Fruit fly (Drosophila melanogaster) whole organism, embryonic: ENCODE measurements around the gene CG17819.
A peak's percentile ranks its signal among the peaks of the same experiment; 100 is the strongest.

Experiments used
- Adf1 ChIP-seq: fragments of 200-800 bp; sonication (Bioruptor generic); IDR thresholded peaks from 2 replicates; pipeline ENCODE4 v1.3.6; 2022; ENCODE audit warnings: missing biosample characterization, missing genetic modification characterization
- B-H1 ChIP-seq: fragments of 200-800 bp; sonication (Bioruptor generic); IDR thresholded peaks from 3 replicates; pipeline ENCODE4 v1.3.6; 2022; ENCODE audit warnings: missing biosample characterization, missing genetic modification characterization
- Blimp-1 ChIP-seq: fragments of 200-800 bp; sonication (Bioruptor generic); optimal IDR thresholded peaks from 3 replicates; lab custom pipeline; 2018; ENCODE audit warnings: missing biosample characterization, missing genetic modification characterization, mild to moderate bottlenecking, moderate library complexity, missing genetic modification reagents
- BtbVII ChIP-seq: fragments of 200-800 bp; sonication (Bioruptor generic); optimal IDR thresholded peaks from 3 replicates; lab custom pipeline; 2017; ENCODE audit warnings: missing biosample characterization, mild to moderate bottlenecking, missing genetic modification characterization
- CG10267 ChIP-seq: fragments of 200-800 bp; sonication (Bioruptor generic); optimal IDR thresholded peaks from 2 replicates; lab custom pipeline; 2018; ENCODE audit warnings: missing biosample characterization, mild to moderate bottlenecking, missing genetic modification characterization, moderate library complexity
- CG10979 ChIP-seq: fragments of 200-800 bp; sonication (Bioruptor generic); optimal IDR thresholded peaks from 2 replicates; lab custom pipeline; 2018; ENCODE audit warnings: missing biosample characterization, mild to moderate bottlenecking, missing genetic modification characterization, moderate library complexity
- CG11504 ChIP-seq: fragments of 200-800 bp; sonication (Bioruptor generic); optimal IDR thresholded peaks from 3 replicates; lab custom pipeline; 2019; ENCODE audit warnings: missing biosample characterization, mild to moderate bottlenecking, missing genetic modification characterization, moderate library complexity
- CG12391 ChIP-seq: fragments of 200-800 bp; sonication (Bioruptor generic); optimal IDR thresholded peaks from 3 replicates; lab custom pipeline; 2018; ENCODE audit warnings: missing biosample characterization, mild to moderate bottlenecking, missing genetic modification characterization, moderate library complexity
- CG13296 ChIP-seq: fragments of 200-800 bp; sonication (Bioruptor generic); optimal IDR thresholded peaks from 3 replicates; lab custom pipeline; 2018; ENCODE audit warnings: missing biosample characterization, mild to moderate bottlenecking, missing genetic modification characterization
- CG15479 ChIP-seq: fragments of 200-800 bp; sonication (Bioruptor generic); optimal IDR thresholded peaks from 3 replicates; lab custom pipeline; 2019; ENCODE audit warnings: missing biosample characterization, mild to moderate bottlenecking, missing genetic modification characterization, moderate library complexity
- CG1602 ChIP-seq: fragments of 200-800 bp; sonication (Bioruptor generic); optimal IDR thresholded peaks from 3 replicates; lab custom pipeline; 2016; ENCODE audit warnings: missing biosample characterization, missing genetic modification characterization
- CG1647 ChIP-seq: fragments of 200-800 bp; sonication (Bioruptor generic); optimal IDR thresholded peaks from 3 replicates; lab custom pipeline; 2016; ENCODE audit warnings: missing biosample characterization, missing genetic modification characterization
- CG17361 ChIP-seq: fragments of 200-800 bp; sonication (Bioruptor generic); IDR thresholded peaks from 3 replicates; pipeline ENCODE4 v1.3.6; 2022; ENCODE audit warnings: missing biosample characterization, missing genetic modification characterization
- CG17385 ChIP-seq: fragments of 200-800 bp; sonication (Bioruptor generic); optimal IDR thresholded peaks from 3 replicates; lab custom pipeline; 2018; ENCODE audit warnings: missing biosample characterization, mild to moderate bottlenecking, missing genetic modification characterization
- CG17612 ChIP-seq: fragments of 200-800 bp; sonication (Bioruptor generic); IDR thresholded peaks from 2 replicates; pipeline ENCODE4 v1.3.6; 2022; ENCODE audit warnings: missing biosample characterization, missing genetic modification characterization
- CG18476 ChIP-seq: fragments of 200-800 bp; sonication (Bioruptor generic); optimal IDR thresholded peaks from 2 replicates; lab custom pipeline; 2016; ENCODE audit warnings: missing biosample characterization, mild to moderate bottlenecking, missing genetic modification characterization
- CG2712 ChIP-seq: fragments of 200-800 bp; optimal IDR thresholded peaks from 3 replicates; lab custom pipeline; 2019; ENCODE audit warnings: missing biosample characterization, mild to moderate bottlenecking, missing genetic modification characterization, moderate library complexity
- CG3281 ChIP-seq: fragments of 200-800 bp; sonication (Bioruptor generic); optimal IDR thresholded peaks from 3 replicates; lab custom pipeline; 2017; ENCODE audit warnings: missing biosample characterization, mild to moderate bottlenecking, missing genetic modification characterization
- CG33213 ChIP-seq: fragments of 200-800 bp; sonication (Bioruptor generic); optimal IDR thresholded peaks from 3 replicates; lab custom pipeline; 2016; ENCODE audit warnings: missing biosample characterization, missing genetic modification characterization
- CG34376 ChIP-seq: fragments of 200-800 bp; sonication (Bioruptor generic); optimal IDR thresholded peaks from 2 replicates; lab custom pipeline; 2018; ENCODE audit warnings: missing biosample characterization, mild to moderate bottlenecking, missing genetic modification characterization
- CG4730 ChIP-seq: fragments of 200-800 bp; sonication (Bioruptor generic); IDR thresholded peaks from 2 replicates; pipeline ENCODE4 v1.3.6; 2022; ENCODE audit warnings: missing biosample characterization, missing genetic modification characterization
- CG4820 ChIP-seq: fragments of 200-800 bp; sonication (Bioruptor generic); optimal IDR thresholded peaks from 3 replicates; lab custom pipeline; 2016; ENCODE audit warnings: missing biosample characterization, missing genetic modification characterization
- CG6689 ChIP-seq: fragments of 200-800 bp; sonication (Bioruptor generic); IDR thresholded peaks from 2 replicates; pipeline ENCODE4 v1.3.6; 2022; ENCODE audit warnings: missing biosample characterization, missing genetic modification characterization
- CG6791 ChIP-seq: fragments of 200-800 bp; sonication (Bioruptor generic); IDR thresholded peaks from 3 replicates; pipeline ENCODE4 v1.3.6; 2022; ENCODE audit warnings: missing biosample characterization, missing genetic modification characterization; ENCODE audit not compliant: partially characterized antibody
- CG9727 ChIP-seq: fragments of 200-800 bp; sonication (Bioruptor generic); optimal IDR thresholded peaks from 3 replicates; lab custom pipeline; 2017; ENCODE audit warnings: missing biosample characterization, mild to moderate bottlenecking, missing genetic modification characterization
- Dp ChIP-seq: fragments of 200-800 bp; sonication (Bioruptor generic); optimal IDR thresholded peaks from 2 replicates; lab custom pipeline; 2018; ENCODE audit warnings: missing biosample characterization, mild to moderate bottlenecking, missing genetic modification characterization, moderate library complexity
- Fer3 ChIP-seq: fragments of 200-800 bp; sonication (Bioruptor generic); optimal IDR thresholded peaks from 2 replicates; lab custom pipeline; 2018; ENCODE audit warnings: missing biosample characterization, mild to moderate bottlenecking, missing genetic modification characterization, moderate library complexity
- H15 ChIP-seq: fragments of 200-800 bp; sonication (Bioruptor generic); IDR thresholded peaks from 3 replicates; pipeline ENCODE4 v1.3.6; 2022; ENCODE audit warnings: missing biosample characterization, missing genetic modification characterization
- HLH3B ChIP-seq: fragments of 200-800 bp; sonication (Bioruptor generic); IDR thresholded peaks from 2 replicates; pipeline ENCODE4 v1.3.6; 2022; ENCODE audit warnings: missing biosample characterization, missing genetic modification characterization
- Mes4 ChIP-seq: fragments of 200-800 bp; sonication (Bioruptor generic); optimal IDR thresholded peaks from 2 replicates; lab custom pipeline; 2016; ENCODE audit warnings: missing biosample characterization, missing genetic modification characterization
- PHDP ChIP-seq: fragments of 200-800 bp; sonication (Bioruptor generic); optimal IDR thresholded peaks from 3 replicates; lab custom pipeline; 2018; ENCODE audit warnings: missing biosample characterization, mild to moderate bottlenecking, missing genetic modification characterization, moderate library complexity
- Ptx1 ChIP-seq: fragments of 200-800 bp; sonication (Bioruptor generic); IDR thresholded peaks from 2 replicates; pipeline ENCODE4 v1.3.6; 2022; ENCODE audit warnings: missing biosample characterization, missing genetic modification characterization
- bowl ChIP-seq: fragments of 200-800 bp; sonication (Bioruptor generic); IDR thresholded peaks from 2 replicates; pipeline ENCODE4 v1.3.6; 2022; ENCODE audit warnings: missing biosample characterization, missing genetic modification characterization
- chinmo ChIP-seq: fragments of 200-800 bp; sonication (Bioruptor generic); IDR thresholded peaks from 4 replicates; pipeline ENCODE4 v1.3.6; 2022; ENCODE audit warnings: missing biosample characterization, missing genetic modification characterization; ENCODE audit not compliant: partially characterized antibody
- ci ChIP-seq: fragments of 200-800 bp; sonication (Bioruptor generic); IDR thresholded peaks from 3 replicates; pipeline ENCODE4 v1.3.6; 2022; ENCODE audit warnings: missing biosample characterization, missing genetic modification characterization
- dmrt99B ChIP-seq: fragments of 200-800 bp; sonication (Bioruptor generic); optimal IDR thresholded peaks from 2 replicates; lab custom pipeline; 2018; ENCODE audit warnings: missing biosample characterization, mild to moderate bottlenecking, missing genetic modification characterization, moderate library complexity
- gem ChIP-seq: fragments of 200-800 bp; sonication (Bioruptor generic); optimal IDR thresholded peaks from 2 replicates; lab custom pipeline; 2019; ENCODE audit warnings: missing biosample characterization, mild to moderate bottlenecking, missing genetic modification characterization, moderate library complexity
- kah ChIP-seq: fragments of 200-800 bp; sonication (Bioruptor generic); optimal IDR thresholded peaks from 2 replicates; lab custom pipeline; 2018; ENCODE audit warnings: missing biosample characterization, mild to moderate bottlenecking, missing genetic modification characterization
- mirr ChIP-seq: fragments of 200-800 bp; sonication (Bioruptor generic); optimal IDR thresholded peaks from 3 replicates; lab custom pipeline; 2018; ENCODE audit warnings: missing biosample characterization, mild to moderate bottlenecking, missing genetic modification characterization
- pan ChIP-seq, 4 experiments: fragments of >200 bp in 3 of 4; fragments of 200-800 bp in 1 of 4; sonication (Bioruptor generic) in 1 of 4; optimal IDR thresholded peaks in 3 of 4; IDR thresholded peaks in 1 of 4; 2 replicates each; pipeline versions ENCODE4 v1.3.6 to Lab custom; 2017 to 2022; ENCODE audit warnings: missing biosample characterization in 2 of 4, missing genetic modification characterization in 2 of 4, mixed read lengths in 1 of 4
- phol ChIP-seq: fragments of 200-800 bp; sonication (Bioruptor generic); optimal IDR thresholded peaks from 3 replicates; lab custom pipeline; 2018; ENCODE audit warnings: missing biosample characterization, mild to moderate bottlenecking, missing genetic modification characterization, moderate library complexity
- pzg ChIP-seq: fragments of 200-800 bp; sonication (Bioruptor generic); optimal IDR thresholded peaks from 3 replicates; lab custom pipeline; 2018; ENCODE audit warnings: missing biosample characterization, mild to moderate bottlenecking, missing genetic modification characterization, moderate library complexity
- ranshi ChIP-seq: fragments of 200-800 bp; sonication (Bioruptor generic); IDR thresholded peaks from 2 replicates; pipeline ENCODE4 v1.3.6; 2022; ENCODE audit warnings: missing biosample characterization, missing genetic modification characterization
- scrt ChIP-seq: fragments of 200-800 bp; sonication (Bioruptor generic); optimal IDR thresholded peaks from 2 replicates; lab custom pipeline; 2018; ENCODE audit warnings: missing biosample characterization, mild to moderate bottlenecking, missing genetic modification characterization, moderate library complexity
- sens-2 ChIP-seq: fragments of 200-800 bp; sonication (Bioruptor generic); IDR thresholded peaks from 2 replicates; pipeline ENCODE4 v1.3.6; 2022; ENCODE audit warnings: missing biosample characterization, missing genetic modification characterization
- sima ChIP-seq: fragments of 200-800 bp; sonication (Bioruptor generic); optimal IDR thresholded peaks from 2 replicates; lab custom pipeline; 2016; ENCODE audit warnings: missing biosample characterization, missing genetic modification characterization
- vnd ChIP-seq: fragments of 200-800 bp; sonication (Bioruptor generic); IDR thresholded peaks from 3 replicates; pipeline ENCODE4 v1.3.6; 2022; ENCODE audit warnings: missing biosample characterization, missing genetic modification characterization; ENCODE audit not compliant: partially characterized antibody

The CG17819 gene

DNA sequence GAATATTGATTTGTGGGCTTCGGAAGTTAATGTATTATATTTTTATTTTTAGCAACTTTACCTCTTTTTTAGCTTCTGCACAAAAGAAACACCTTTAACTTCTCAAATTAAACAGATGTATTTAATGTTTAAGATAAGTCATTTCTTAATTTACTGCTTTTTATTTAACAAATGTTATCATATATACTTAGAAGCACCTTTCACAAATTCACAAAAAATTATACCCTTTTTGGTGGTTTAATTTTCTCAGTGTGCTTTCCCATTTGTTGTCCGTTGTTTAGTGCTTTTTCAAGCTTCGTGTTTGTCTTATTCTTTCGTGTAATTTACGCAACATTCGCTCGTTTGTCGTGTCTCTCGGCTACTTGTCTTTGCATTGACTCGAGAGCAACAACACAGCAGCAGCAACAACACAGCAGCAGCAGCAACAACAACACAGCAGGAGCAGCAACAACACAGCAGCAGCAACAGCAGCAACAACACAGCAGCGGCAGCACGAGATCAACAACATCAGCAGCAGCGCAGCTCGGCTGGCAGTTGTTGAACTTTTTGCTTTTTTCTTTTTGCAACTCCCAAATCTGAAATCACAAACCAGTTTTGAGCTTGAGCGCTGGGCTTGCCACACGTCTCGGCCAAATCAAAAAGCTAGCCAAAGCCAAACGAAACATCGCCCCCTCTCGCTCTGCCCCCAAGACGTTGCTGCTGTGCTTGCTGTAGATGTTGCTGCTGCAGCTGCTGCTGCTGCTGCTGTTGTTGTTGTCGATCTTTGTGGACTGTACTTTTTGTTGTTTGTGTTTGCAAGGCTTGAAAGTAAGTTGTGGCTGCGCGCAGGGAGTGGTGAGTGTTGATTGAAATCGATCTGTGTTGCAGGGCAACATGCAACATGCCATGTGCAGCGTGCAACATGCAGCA is 48.0 kb downstream of the CG17819 start (continued):
- TF ChIP-seq CG33213: no peak
- TF ChIP-seq CG18476 (GFP tag; lab: Kevin White, UChicago): peak; percentile 36
- peak; percentile 34 for TF ChIP-seq CG2712 (tag; lab: Kevin White, UChicago)
- TF ChIP-seq H15: 0 out of 3 replicates have a peak, but pooled peaks have one; percentile 55
- no peak for TF ChIP-seq CG1647 (GFP tag; lab: Kevin White, UChicago)
- peak; percentile 41 for TF ChIP-seq Blimp-1
- no peak for TF ChIP-seq vnd (GFP tag; lab: Robert Waterston, UW)
- TF ChIP-seq CG11504 (tag; lab: Kevin White, UChicago): peak; percentile 82
- peak; percentile 10 for TF ChIP-seq Fer3 (tag; lab: Kevin White, UChicago)
- no peak for TF ChIP-seq CG17361 (GFP tag; lab: Robert Waterston, UW)
- TF ChIP-seq HLH3B (GFP tag; lab: Robert Waterston, UW): peak; percentile 79
- TF ChIP-seq pan (optimal IDR thresholded peaks at IDR 0.05; lab: Kevin White, UChicago): no peak
- no peak for TF ChIP-seq pan (GFP tag; optimal IDR thresholded peaks at IDR 0.05 in 1 of 2, IDR thresholded peaks at IDR 0.05 in 1 of 2)
- TF ChIP-seq CG10267 (tag; lab: Kevin White, UChicago): peak; percentile 25
- TF ChIP-seq CG9727: no peak
- TF ChIP-seq scrt (GFP tag; lab: Kevin White, UChicago): peak; percentile 16
- no peak for TF ChIP-seq CG34376 (GFP tag; lab: Kevin White, UChicago)
- TF ChIP-seq CG15479 (GFP tag; lab: Kevin White, UChicago): no peak
- peak; percentile 56 for TF ChIP-seq Adf1 (GFP tag; lab: Robert Waterston, UW)
- TF ChIP-seq kah: no peak
- peak; percentile 12 for TF ChIP-seq BtbVII (GFP tag; lab: Kevin White, UChicago)
- TF ChIP-seq Mes4 (GFP tag; lab: Kevin White, UChicago): no peak
- peak; percentile 41 for TF ChIP-seq CG3281
- peak; percentile 48 for TF ChIP-seq CG10979
- TF ChIP-seq CG6689 (GFP tag; lab: Robert Waterston, UW): peak; percentile 61
- TF ChIP-seq gem (tag; lab: Kevin White, UChicago): peak; percentile 62
- TF ChIP-seq ci: peak; percentile 30; the same call in 2 of the 3 replicates
- peak; percentile 77; the same call in 3 of the 4 replicates for TF ChIP-seq chinmo (GFP tag; lab: Robert Waterston, UW)
- TF ChIP-seq Ptx1: no peak
- no peak for TF ChIP-seq mirr (GFP tag; lab: Kevin White, UChicago)
- no peak for TF ChIP-seq PHDP (tag; lab: Kevin White, UChicago)
- peak; percentile 86 for TF ChIP-seq dmrt99B
- no peak for TF ChIP-seq CG6791 (GFP tag; lab: Robert Waterston, UW)
- peak; percentile 24 for TF ChIP-seq CG4820 (GFP tag; lab: Kevin White, UChicago)
- TF ChIP-seq CG4730 (GFP tag; lab: Robert Waterston, UW): no peak
- TF ChIP-seq Dp (GFP tag; lab: Kevin White, UChicago): no peak
- TF ChIP-seq CG1602 (GFP tag; lab: Kevin White, UChicago): no peak
- TF ChIP-seq CG17612 (GFP tag; lab: Robert Waterston, UW): no peak
- TF ChIP-seq CG13296 (GFP tag; lab: Kevin White, UChicago): peak; percentile 23
- no peak for TF ChIP-seq pzg (GFP tag; lab: Kevin White, UChicago)
- no peak for TF ChIP-seq CG12391 (tag; lab: Kevin White, UChicago)
- TF ChIP-seq sens-2: no peak
- no peak for TF ChIP-seq bowl (GFP tag; lab: Robert Waterston, UW)
- no peak for TF ChIP-seq sima
- TF ChIP-seq B-H1 (GFP tag; lab: Robert Waterston, UW): 0 out of 3 replicates have a peak, but pooled peaks have one; percentile 28
- peak; percentile 55; the same call in 1 of the 2 replicates for TF ChIP-seq ranshi (GFP tag; lab: Robert Waterston, UW)
- peak; percentile 73 for TF ChIP-seq phol (tag; lab: Kevin White, UChicago)
- no peak for TF ChIP-seq CG17385
